Worm (Caenorhabditis elegans): Measurements from ENCODE around the gene maph-1.3.

DNA sequence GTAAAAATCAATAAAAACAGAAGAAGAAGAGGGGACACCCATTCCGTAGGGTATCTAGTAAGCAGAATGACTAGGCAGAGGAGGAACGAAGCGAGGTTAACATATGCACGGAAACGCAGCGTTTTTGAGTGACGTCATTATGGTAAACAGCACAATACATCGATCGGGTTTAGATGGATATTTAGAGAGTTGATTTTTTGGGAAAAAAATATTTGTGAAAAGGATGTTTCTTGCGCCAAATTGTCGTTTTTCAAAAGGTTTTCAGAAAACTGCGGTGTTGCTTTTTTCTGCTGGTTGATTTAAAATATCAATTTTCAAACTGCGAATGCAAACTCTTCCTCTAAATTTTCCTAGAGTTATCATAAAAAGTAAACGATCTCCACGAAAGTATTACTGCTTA lies 13.3 kb upstream of the maph-1.3 start, which contains the start of gene C36A4.10:
- TF ChIP-seq pes-1 (GFP tag; IDR thresholded peaks at IDR 0.05) (no peak), hnd-1 (tag; optimal IDR thresholded peaks at IDR 0.05) (no peak), hmg-4 (GFP tag; optimal IDR thresholded peaks at IDR 0.05) (no peak), F13C5.2 (tag; optimal IDR thresholded peaks at IDR 0.05) (no peak), tbx-11 (GFP tag; IDR thresholded peaks at IDR 0.05) (no peak), ama-1 (optimal IDR thresholded peaks at IDR 0.05) (no peak), ceh-36 (tag; optimal IDR thresholded peaks at IDR 0.05) (no peak), scrt-1 (GFP tag; IDR thresholded peaks at IDR 0.05) (no peak), B0310.2 (tag; optimal IDR thresholded peaks at IDR 0.05) (no peak), aly-1 (tag; optimal IDR thresholded peaks at IDR 0.05) (no peak), sea-1 (GFP tag; conservative IDR thresholded peaks at IDR 0.05) (no peak)
